Worm (Caenorhabditis elegans) whole organism, dauer: ENCODE data around the gene srh-55.

Experiments used
- unc-62 ChIP-seq: sonication (generic microtip); optimal IDR thresholded peaks from 2 replicates; lab custom pipeline; 2017; ENCODE audit warnings: missing biosample characterization, missing genetic modification reagents, missing genetic modification characterization

Gene srh-55

ce11 chrV:15189567-15189966 lies 36.2 kb downstream of the srh-55 start, which contains the start of gene cyn-3:
Gene cyn-3 (plus strand): TSS chrV:15189927.
- no peak for TF ChIP-seq unc-62 (GFP tag; lab: Kevin White, UChicago)

DNA sequence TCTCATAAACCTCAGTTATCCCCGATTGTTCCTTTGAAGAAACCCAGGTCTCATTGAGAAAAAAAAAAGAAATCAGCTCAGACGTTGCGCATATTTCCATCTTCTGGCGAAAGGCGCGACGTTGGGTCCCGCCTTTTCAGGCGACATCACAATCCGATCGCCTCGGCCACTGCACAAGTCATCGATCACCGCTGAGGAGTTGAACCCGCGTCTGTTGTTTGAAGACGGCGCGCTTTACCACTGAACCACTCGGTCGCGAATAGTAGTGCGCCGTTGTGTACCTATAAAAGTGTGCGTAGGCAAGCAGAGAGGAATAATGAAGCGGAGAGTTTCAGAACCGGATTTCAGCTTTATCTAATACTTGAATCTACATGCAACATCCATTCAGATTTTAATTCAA lies 37.5 kb downstream of the srh-55 start, which contains the start of gene Y75B12B.11:
Y75B12B.11 (plus strand) TSS at position 394 of the 400 bp plus-strand sequence.
- TF ChIP-seq unc-62 (GFP tag; lab: Kevin White, UChicago), result no peak

DNA sequence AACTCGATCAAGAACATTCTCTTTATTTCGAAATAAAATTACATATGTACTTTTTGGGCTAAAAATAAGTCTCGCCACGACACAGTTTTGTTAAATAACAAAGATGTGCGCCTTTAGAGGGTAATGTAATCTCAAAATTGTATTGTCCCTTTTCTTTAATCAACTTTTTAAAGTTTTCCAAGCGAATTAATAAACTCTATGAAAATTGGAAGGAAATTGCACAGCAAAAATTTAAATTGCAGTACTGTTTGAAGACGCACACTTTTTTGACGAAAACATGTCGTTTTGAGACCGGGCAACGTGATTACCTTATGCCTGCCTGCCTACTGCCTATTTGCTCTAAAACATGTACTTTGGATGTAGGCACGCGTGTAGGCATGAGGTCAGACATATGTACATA lies 38.6 kb downstream of the srh-55 start:
- TF ChIP-seq unc-62 (GFP tag; lab: Kevin White, UChicago), result no peak

ce11 chrV:15192377-15192776 lies 39.0 kb downstream of the srh-55 start, which contains the start of gene plc-2:
Gene plc-2 (plus strand): TSS chrV:15192572.
- no peak for TF ChIP-seq unc-62 (GFP tag; lab: Kevin White, UChicago)

- TF ChIP-seq unc-62 (GFP tag; lab: Kevin White, UChicago), result no peak
These were observed 40.5 kb downstream of the srh-55 start, which contains the start of gene Y75B12B.13 for ce11 chrV:15193909-15194308. Gene Y75B12B.13 (minus strand): TSS chrV:15194009.

DNA sequence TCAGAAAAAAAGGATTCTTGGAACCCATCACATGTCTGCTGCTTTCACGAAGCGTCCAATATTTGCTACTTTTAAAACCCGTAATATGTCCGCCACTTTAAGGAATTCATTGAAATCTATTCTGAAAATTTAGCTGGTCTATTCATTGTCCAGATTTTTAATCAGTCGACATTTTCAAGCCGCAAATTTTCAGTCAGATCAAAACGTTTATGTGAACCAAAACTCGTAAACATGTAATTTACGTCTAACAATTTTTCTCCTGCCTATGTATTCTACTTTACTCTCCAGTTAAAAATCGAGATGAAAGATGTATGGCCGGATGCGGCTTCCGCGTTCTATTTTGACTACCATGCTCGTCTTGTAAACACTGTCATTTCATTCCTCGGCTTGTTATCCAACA lies 44.6 kb downstream of the srh-55 start, which contains the start of gene srw-1:
srw-1 (plus strand) TSS at position 301 of the 400 bp plus-strand sequence.
- no peak for TF ChIP-seq unc-62 (GFP tag; lab: Kevin White, UChicago)

- no peak for TF ChIP-seq unc-62 (GFP tag; lab: Kevin White, UChicago)
These were observed 46.4 kb downstream of the srh-55 start, which contains the start of gene Y75B12B.10 for ce11 chrV:15199768-15200167. Gene Y75B12B.10 (plus strand): TSS chrV:15200068.
